Worm (Caenorhabditis elegans) whole organism, L4 larva: ENCODE results near the gene msp-53.
A peak's percentile ranks its signal among the peaks of the same experiment; 100 is the strongest.
"Not testable (repeated sequence)": the region's sequence is repeated elsewhere in the genome, so short reads cannot be mapped to it uniquely, and the experiment has no call there.

Experiments used
- D1046.2 ChIP-seq: fragments of 200-800 bp; sonication (Bioruptor generic); IDR thresholded peaks from 2 replicates; pipeline ENCODE4 v1.3.6; 2022; ENCODE audit warnings: missing genetic modification characterization, missing compliant biosample characterization
- F49E8.2 ChIP-seq: sonication (generic microtip); optimal IDR thresholded peaks from 2 replicates; lab custom pipeline; 2016; ENCODE audit warnings: missing compliant biosample characterization, mild to moderate bottlenecking, missing genetic modification characterization, borderline replicate concordance
- Y105C5A.15 ChIP-seq: fragments of 200-800 bp; sonication (Bioruptor generic); IDR thresholded peaks from 2 replicates; pipeline ENCODE4 v1.3.6; 2022; ENCODE audit warnings: missing genetic modification characterization, missing compliant biosample characterization
- aha-1 ChIP-seq: fragments of 150-350 bp; peaks from one replicate; lab custom pipeline; 2014; ENCODE audit warnings: missing biosample characterization, missing genetic modification characterization
- arid-1 ChIP-seq: fragments of 200-800 bp; sonication (Bioruptor generic); conservative IDR thresholded peaks from 2 replicates; pipeline ENCODE4 v1.3.6; 2022; ENCODE audit warnings: missing genetic modification reagents, missing genetic modification characterization, missing compliant biosample characterization
- attf-4 ChIP-seq: sonication (generic microtip); optimal IDR thresholded peaks from 3 replicates; lab custom pipeline; 2017; ENCODE audit warnings: missing biosample characterization, missing genetic modification characterization
- ceh-20 ChIP-seq: fragments of 200-800 bp; sonication (Bioruptor generic); IDR thresholded peaks from 2 replicates; pipeline ENCODE4 v1.3.6; 2022; ENCODE audit warnings: missing genetic modification reagents, missing genetic modification characterization, missing compliant biosample characterization
- ctbp-1 ChIP-seq: fragments of 200-800 bp; sonication (Bioruptor generic); IDR thresholded peaks from 2 replicates; pipeline ENCODE4 v1.3.6; 2022; ENCODE audit warnings: missing genetic modification reagents, missing genetic modification characterization, missing compliant biosample characterization
- daf-12 ChIP-seq: fragments of 150-350 bp; optimal IDR thresholded peaks from 2 replicates; lab custom pipeline; 2014; ENCODE audit warnings: missing biosample characterization, missing genetic modification reagents, missing genetic modification characterization
- daf-8 ChIP-seq: fragments of 200-800 bp; sonication (Bioruptor generic); IDR thresholded peaks from 2 replicates; pipeline ENCODE4 v1.3.6; 2022; ENCODE audit warnings: missing genetic modification characterization, missing compliant biosample characterization
- dmd-6 ChIP-seq: fragments of 200-800 bp; sonication (Bioruptor generic); IDR thresholded peaks from 2 replicates; pipeline ENCODE4 v1.3.6; 2022; ENCODE audit warnings: missing genetic modification reagents, missing genetic modification characterization, missing compliant biosample characterization
- dmd-8 ChIP-seq: fragments of 200-800 bp; sonication (Bioruptor generic); IDR thresholded peaks from 2 replicates; pipeline ENCODE4 v1.3.6; 2022; ENCODE audit warnings: missing genetic modification characterization, missing compliant biosample characterization
- dve-1 ChIP-seq: sonication (generic microtip); optimal IDR thresholded peaks from 2 replicates; lab custom pipeline; 2017; ENCODE audit warnings: antibody characterized with exemption, mild to moderate bottlenecking, missing genetic modification characterization, missing compliant biosample characterization; ENCODE audit not compliant: insufficient read depth
- egl-43 ChIP-seq: fragments of 200-800 bp; sonication (Bioruptor generic); IDR thresholded peaks from 2 replicates; pipeline ENCODE4 v1.3.6; 2022; ENCODE audit warnings: missing genetic modification reagents, missing genetic modification characterization, missing compliant biosample characterization
- fos-1 ChIP-seq: fragments of 150-350 bp; optimal IDR thresholded peaks from 2 replicates; lab custom pipeline; 2014; ENCODE audit warnings: missing biosample characterization, missing genetic modification characterization
- hlh-11 ChIP-seq: fragments of 200-800 bp; sonication (Bioruptor generic); optimal IDR thresholded peaks from 2 replicates; lab custom pipeline; 2018; ENCODE audit warnings: mild to moderate bottlenecking, missing genetic modification characterization, missing compliant biosample characterization
- lin-38 ChIP-seq: fragments of 200-800 bp; sonication (Bioruptor generic); IDR thresholded peaks from 2 replicates; pipeline ENCODE4 v1.3.6; 2022; ENCODE audit warnings: missing genetic modification reagents, missing genetic modification characterization, missing compliant biosample characterization
- madf-5 ChIP-seq, 2 experiments: fragments of 200-800 bp; sonication (Bioruptor generic); IDR thresholded peaks; 2 replicates each; pipeline ENCODE4 v1.3.6; 2022; ENCODE audit warnings: missing compliant biosample characterization in 2 of 2, missing genetic modification characterization in 2 of 2
- madf-9 ChIP-seq: fragments of 200-800 bp; sonication (Bioruptor generic); conservative IDR thresholded peaks from 2 replicates; pipeline ENCODE4 v1.3.6; 2022; ENCODE audit warnings: missing genetic modification reagents, missing genetic modification characterization, missing compliant biosample characterization
- mdt-29 ChIP-seq: fragments of 200-800 bp; sonication (Bioruptor generic); IDR thresholded peaks from 2 replicates; pipeline ENCODE4 v1.3.6; 2022; ENCODE audit warnings: missing genetic modification reagents, missing genetic modification characterization, missing compliant biosample characterization
- mep-1 ChIP-seq: fragments of 150-350 bp; sonication (generic microtip); optimal IDR thresholded peaks from 3 replicates; lab custom pipeline; 2014; ENCODE audit warnings: missing biosample characterization, missing genetic modification characterization
- mxl-2 ChIP-seq: fragments of 200-800 bp; sonication (Bioruptor generic); conservative IDR thresholded peaks from 2 replicates; pipeline ENCODE4 v1.3.6; 2022; ENCODE audit warnings: missing genetic modification reagents, missing genetic modification characterization, missing compliant biosample characterization
- mxl-3 ChIP-seq: fragments of 200-800 bp; sonication (Bioruptor generic); optimal IDR thresholded peaks from 2 replicates; lab custom pipeline; 2018; ENCODE audit warnings: mild to moderate bottlenecking, missing genetic modification characterization, missing compliant biosample characterization
- nhr-10 ChIP-seq: fragments of 150-350 bp; optimal IDR thresholded peaks from 2 replicates; lab custom pipeline; 2014; ENCODE audit warnings: missing biosample characterization, missing genetic modification characterization
- nhr-102 ChIP-seq: sonication (generic microtip); optimal IDR thresholded peaks from 2 replicates; lab custom pipeline; 2016; ENCODE audit warnings: mild to moderate bottlenecking, missing genetic modification characterization, moderate library complexity, missing compliant biosample characterization
- nhr-28 ChIP-seq: fragments of 150-350 bp; optimal IDR thresholded peaks from 2 replicates; lab custom pipeline; 2014; ENCODE audit warnings: missing biosample characterization, missing genetic modification characterization
- nhr-77 ChIP-seq: fragments of 150-350 bp; optimal IDR thresholded peaks from 2 replicates; lab custom pipeline; 2014; ENCODE audit warnings: missing biosample characterization, missing genetic modification characterization
- saeg-2 ChIP-seq: fragments of 200-800 bp; sonication (Bioruptor generic); IDR thresholded peaks from 2 replicates; pipeline ENCODE4 v1.3.6; 2022; ENCODE audit warnings: missing genetic modification reagents, missing genetic modification characterization, missing compliant biosample characterization
- snpc-4 ChIP-seq: fragments of 150-350 bp; optimal IDR thresholded peaks from 2 replicates; lab custom pipeline; 2014; ENCODE audit warnings: missing biosample characterization, missing genetic modification characterization
- spr-3 ChIP-seq: fragments of 200-800 bp; sonication (Bioruptor generic); optimal IDR thresholded peaks from 2 replicates; lab custom pipeline; 2018; ENCODE audit warnings: mild to moderate bottlenecking, missing genetic modification characterization, missing compliant biosample characterization
- zfp-3 ChIP-seq: fragments of 200-800 bp; sonication (Bioruptor generic); conservative IDR thresholded peaks from 2 replicates; pipeline ENCODE4 v1.3.6; 2022; ENCODE audit warnings: missing genetic modification reagents, missing genetic modification characterization, missing compliant biosample characterization
- ztf-11 ChIP-seq: fragments of 150-350 bp; optimal IDR thresholded peaks from 2 replicates; lab custom pipeline; 2014; ENCODE audit warnings: missing biosample characterization, missing genetic modification characterization

Gene msp-53

DNA sequence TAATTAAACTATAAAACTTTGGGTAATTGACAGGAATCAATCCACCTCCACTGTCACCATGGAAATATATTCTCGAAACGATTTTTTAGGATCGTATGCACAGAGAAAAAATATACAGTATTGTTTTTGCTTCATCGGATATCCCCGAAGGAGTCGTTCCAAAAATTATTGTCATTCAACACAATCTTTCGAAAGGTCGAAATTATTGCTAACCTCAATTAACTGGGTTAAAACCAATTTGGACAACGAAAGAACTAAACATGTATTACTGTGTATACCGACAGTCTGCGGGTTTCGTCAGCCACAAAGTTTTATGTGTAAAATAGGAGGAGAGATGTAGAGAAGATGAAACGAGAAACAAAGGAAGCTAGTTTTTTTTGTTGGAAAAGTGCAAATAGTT lies 1.6 kb downstream of the msp-53 start (continued):
- no peak for TF ChIP-seq mxl-3 (GFP tag; lab: Kevin White, UChicago)
- no peak for TF ChIP-seq daf-12 (tag; lab: Kevin White, UChicago)
- peak; percentile 36; the same call in 1 of the 2 replicates for TF ChIP-seq lin-38
- no peak for TF ChIP-seq D1046.2
- no peak for TF ChIP-seq attf-4 (tag; lab: Kevin White, UChicago)
- TF ChIP-seq aha-1 (tag; lab: Kevin White, UChicago), result no peak
- TF ChIP-seq madf-9 (GFP tag; lab: Robert Waterston, UW), result no peak
- TF ChIP-seq Y105C5A.15 (GFP tag; lab: Robert Waterston, UW), result 0 out of 2 replicates have a peak, but pooled peaks have one; percentile 35
- TF ChIP-seq mep-1 (tag; lab: Kevin White, UChicago), result no peak
- peak; percentile 80 for TF ChIP-seq snpc-4 (tag; lab: Kevin White, UChicago)
- no peak for TF ChIP-seq ceh-20 (GFP tag; lab: Robert Waterston, UW)
- TF ChIP-seq dve-1 (tag; lab: Kevin White, UChicago), result peak; percentile 25
- no peak for TF ChIP-seq mxl-2 (GFP tag; lab: Robert Waterston, UW)
- peak; percentile 5 for TF ChIP-seq hlh-11 (tag; lab: Kevin White, UChicago)
- TF ChIP-seq ctbp-1, result no peak
- TF ChIP-seq zfp-3 (GFP tag; lab: Robert Waterston, UW), result no peak
- TF ChIP-seq F49E8.2, result peak; percentile 1
- TF ChIP-seq egl-43 (GFP tag; lab: Robert Waterston, UW), result no peak
- peak; percentile 50 for TF ChIP-seq nhr-102
- no peak for TF ChIP-seq arid-1
- no peak for TF ChIP-seq daf-8 (GFP tag; lab: Robert Waterston, UW)
- TF ChIP-seq mdt-29 (GFP tag; lab: Robert Waterston, UW), result peak; percentile 63; the same call in 1 of the 2 replicates
- TF ChIP-seq, all 104 proteins: peak for 13

DNA sequence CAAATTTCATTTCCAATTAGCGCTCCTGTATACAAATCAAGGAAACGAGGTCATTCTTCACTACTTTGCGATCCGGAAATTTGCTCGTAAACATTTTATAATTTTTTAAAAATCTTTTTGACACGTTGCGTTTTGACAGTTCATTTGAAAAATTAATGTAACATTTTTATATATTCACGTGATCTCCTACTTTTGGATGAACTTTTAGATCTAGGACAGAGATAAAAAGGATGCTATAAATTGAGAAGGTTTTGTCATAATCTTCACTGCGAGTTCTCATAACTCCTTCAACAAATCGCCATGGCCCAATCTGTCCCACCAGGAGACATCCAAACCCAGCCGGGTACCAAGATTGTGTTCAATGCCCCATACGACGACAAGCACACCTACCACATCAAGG lies 2.6 kb downstream of the msp-53 start, which contains the start of gene msp-57:
msp-57 (plus strand) TSS at position 301 of the 400 bp plus-strand sequence.
- not testable (repeated sequence) for TF ChIP-seq saeg-2 (GFP tag; lab: Robert Waterston, UW); nhr-10; dmd-6 (GFP tag; lab: Robert Waterston, UW)

DNA sequence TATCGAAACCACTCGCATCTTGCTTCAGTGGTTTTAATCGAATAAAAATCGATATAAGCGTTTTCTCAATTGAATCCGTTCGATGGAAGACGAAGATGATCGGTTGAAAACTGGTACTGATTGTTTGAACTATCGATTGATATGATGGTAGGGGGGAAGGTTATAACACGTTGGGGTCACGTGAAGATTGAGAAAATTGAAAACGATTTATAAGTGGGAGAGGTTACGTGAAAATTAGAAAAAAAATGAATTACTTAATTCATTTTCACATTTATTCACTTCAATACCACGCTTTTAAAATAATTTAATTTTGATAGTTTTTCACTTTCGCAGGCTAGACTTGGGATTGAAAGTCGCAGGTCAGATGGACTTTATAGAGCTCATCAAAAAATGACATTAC lies 3.9 kb downstream of the msp-53 start, which contains the start of gene C09B9.7:
C09B9.7 (minus strand) TSS at position 101 of the 400 bp plus-strand sequence.
- TF ChIP-seq dmd-8 (no peak), madf-5 (GFP tag; IDR thresholded peaks at IDR 0.05; lab: Robert Waterston, UW) (no peak), ztf-11 (tag; lab: Kevin White, UChicago) (no peak), nhr-77 (tag; lab: Kevin White, UChicago) (no peak), nhr-28 (tag; lab: Kevin White, UChicago) (no peak), fos-1 (tag; lab: Kevin White, UChicago) (no peak)
- TF ChIP-seq, all 104 proteins: peak for 0

DNA sequence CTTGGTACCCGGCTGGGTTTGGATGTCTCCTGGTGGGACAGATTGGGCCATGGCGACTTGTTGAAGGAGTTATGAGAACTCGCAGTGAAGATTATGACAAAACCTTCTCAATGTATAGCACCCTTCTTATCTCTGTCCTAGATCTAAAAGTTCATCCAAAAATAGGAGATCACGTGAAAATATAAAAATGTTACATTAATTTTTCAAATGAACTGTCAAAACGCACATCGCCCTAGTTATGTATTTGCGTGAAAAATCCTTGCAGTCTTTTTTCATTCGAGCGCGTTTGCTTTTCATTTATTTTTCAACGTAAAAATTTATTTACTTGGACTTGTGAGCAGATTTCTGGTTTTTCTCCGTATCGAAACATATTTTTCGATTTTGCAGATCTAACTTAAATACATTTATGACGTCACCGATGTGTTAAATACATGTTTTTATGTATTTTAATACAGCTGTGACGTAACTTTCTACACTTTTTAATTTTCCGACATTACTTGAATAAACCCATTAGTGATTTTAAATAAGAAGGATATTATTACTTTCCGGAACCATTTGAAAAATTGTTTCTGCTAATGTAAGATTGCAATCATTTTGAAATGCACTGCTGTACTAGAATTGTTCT lies 8.8 kb downstream of the msp-53 start, which contains the start of gene msp-55:
msp-55 (minus strand) TSS at position 51 of the 625 bp plus-strand sequence.
- no peak for TF ChIP-seq spr-3 (GFP tag; lab: Kevin White, UChicago)

DNA sequence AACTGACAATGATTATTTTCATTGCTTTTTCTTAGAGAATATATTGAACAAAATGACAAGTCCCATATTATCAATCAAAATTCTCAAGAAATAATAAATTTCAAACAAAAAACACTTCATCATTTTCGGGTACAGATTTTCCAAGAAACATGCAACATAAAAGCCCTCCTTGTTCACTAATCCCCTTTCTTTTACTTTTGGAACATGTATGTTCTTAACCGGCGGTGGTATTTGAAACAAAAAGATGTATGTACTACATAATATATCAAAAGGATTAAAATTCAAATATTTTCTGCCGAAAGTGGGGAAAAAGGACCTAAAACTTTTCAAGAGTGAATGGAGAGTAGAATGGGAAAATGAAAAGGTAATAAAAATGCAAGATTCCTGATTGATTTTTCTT lies 10.6 kb downstream of the msp-53 start:
- peak; percentile 35 for TF ChIP-seq aha-1 (tag; lab: Kevin White, UChicago)
- no peak for TF ChIP-seq nhr-102
